Fruit fly (Drosophila melanogaster) whole organism, wandering third instar larva: ENCODE data around the gene Npc2a.

Experiments
- CG32264 ChIP-seq: fragments of 200-800 bp; sonication (Bioruptor generic); optimal IDR thresholded peaks from 2 replicates; lab custom pipeline; 2016; ENCODE audit warnings: missing biosample characterization, missing genetic modification characterization
- Dfd ChIP-seq: fragments of >200 bp; optimal IDR thresholded peaks from 2 replicates; lab custom pipeline; 2017; ENCODE audit warnings: missing biosample characterization, missing genetic modification characterization
- Dif ChIP-seq: fragments of 200-275, 200-300 bp; sonication (Bioruptor generic); optimal IDR thresholded peaks from 2 replicates; lab custom pipeline; 2018; ENCODE audit warnings: missing biosample characterization, missing genetic modification characterization; ENCODE audit not compliant: partially characterized antibody
- HLH106 ChIP-seq: fragments of 200-800 bp; optimal IDR thresholded peaks from 3 replicates; lab custom pipeline; 2019; ENCODE audit warnings: missing biosample characterization, mild to moderate bottlenecking, missing genetic modification characterization, moderate library complexity
- Hnf4 ChIP-seq: fragments of 200-800 bp; sonication (Bioruptor generic); optimal IDR thresholded peaks from 2 replicates; lab custom pipeline; 2016; ENCODE audit warnings: missing biosample characterization, mild to moderate bottlenecking, missing genetic modification characterization
- Hr83 ChIP-seq: fragments of 200-300 bp; sonication (Bioruptor generic); optimal IDR thresholded peaks from 2 replicates; lab custom pipeline; 2016; ENCODE audit warnings: missing biosample characterization, mild to moderate bottlenecking, missing genetic modification characterization, moderate library complexity; ENCODE audit not compliant: poor library complexity, severe bottlenecking
- Myc ChIP-seq: fragments of >200 bp; optimal IDR thresholded peaks from 2 replicates; lab custom pipeline; 2017
- N ChIP-seq: fragments of >200 bp; optimal IDR thresholded peaks from 2 replicates; lab custom pipeline; 2018; ENCODE audit warnings: missing biosample characterization, missing external identifiers, missing genetic modification characterization
- Rel ChIP-seq, 2 experiments: fragments of 200-800 bp; sonication (Bioruptor generic) in 1 of 2; optimal IDR thresholded peaks; 2 replicates in 1 of 2; 3 replicates in 1 of 2; lab custom pipeline; 2016 to 2019; ENCODE audit warnings: mild to moderate bottlenecking in 2 of 2, missing biosample characterization in 2 of 2, missing genetic modification characterization in 2 of 2, moderate library complexity in 1 of 2
- Sp1 ChIP-seq: fragments of 200-800 bp; sonication (Bioruptor generic); optimal IDR thresholded peaks from 3 replicates; lab custom pipeline; 2019; ENCODE audit warnings: missing biosample characterization, mild to moderate bottlenecking, missing genetic modification characterization, moderate library complexity
- br ChIP-seq: fragments of 200-800 bp; sonication (Bioruptor generic); optimal IDR thresholded peaks from 2 replicates; lab custom pipeline; 2016; ENCODE audit warnings: missing biosample characterization, missing genetic modification characterization
- brk ChIP-seq: fragments of 200-800 bp; sonication (Bioruptor generic); optimal IDR thresholded peaks from 2 replicates; lab custom pipeline; 2016; ENCODE audit warnings: missing biosample characterization, mild to moderate bottlenecking, missing genetic modification characterization
- dmrt93B ChIP-seq: fragments of 200-800 bp; sonication (Bioruptor generic); optimal IDR thresholded peaks from 2 replicates; lab custom pipeline; 2018; ENCODE audit warnings: missing biosample characterization, mild to moderate bottlenecking, missing genetic modification characterization
- dsf ChIP-seq: sonication (Bioruptor generic); optimal IDR thresholded peaks from 2 replicates; lab custom pipeline; 2016; ENCODE audit warnings: missing biosample characterization, missing genetic modification characterization, borderline replicate concordance
- h ChIP-seq: fragments of 200-800 bp; sonication (Bioruptor generic); optimal IDR thresholded peaks from 3 replicates; lab custom pipeline; 2016; ENCODE audit warnings: missing biosample characterization, mild to moderate bottlenecking, missing genetic modification characterization
- jim ChIP-seq: fragments of 175-275, 200-325 bp; sonication (Bioruptor generic); optimal IDR thresholded peaks from 2 replicates; lab custom pipeline; 2016; ENCODE audit warnings: missing biosample characterization, mild to moderate bottlenecking, missing genetic modification characterization
- lola ChIP-seq: fragments of >200 bp; optimal IDR thresholded peaks from 2 replicates; lab custom pipeline; 2017; ENCODE audit warnings: missing biosample characterization, missing genetic modification characterization
- psq ChIP-seq: fragments of 200-800 bp; sonication (Bioruptor generic); optimal IDR thresholded peaks from 3 replicates; lab custom pipeline; 2017; ENCODE audit warnings: missing biosample characterization, mild to moderate bottlenecking, missing genetic modification characterization, moderate library complexity
- rgr ChIP-seq: fragments of 200-800 bp; sonication (Bioruptor generic); optimal IDR thresholded peaks from 3 replicates; lab custom pipeline; 2016; ENCODE audit warnings: missing biosample characterization, mild to moderate bottlenecking, missing genetic modification characterization
- usp ChIP-seq: fragments of >200 bp; optimal IDR thresholded peaks from 2 replicates; lab custom pipeline; 2017; ENCODE audit warnings: missing biosample characterization, missing genetic modification characterization

The Npc2a gene

DNA sequence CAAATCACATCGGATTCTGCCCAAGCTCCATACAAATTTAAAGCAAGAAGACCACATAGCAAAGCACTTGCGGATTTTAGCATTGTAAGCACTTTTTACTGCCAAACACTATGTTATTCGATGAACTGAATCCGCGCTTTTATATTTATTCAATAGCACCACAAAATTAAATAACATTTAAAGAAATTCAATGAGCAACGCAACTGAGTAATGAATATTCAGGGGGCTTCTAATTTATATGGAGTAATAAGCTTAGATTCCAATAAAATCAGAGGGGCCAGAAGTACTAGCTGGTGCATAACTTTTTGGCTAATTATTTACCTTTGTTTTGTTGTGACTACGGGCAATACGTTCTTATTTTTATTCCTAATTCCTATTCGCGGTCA lies 49.1 kb downstream of the Npc2a start, which contains the start of gene lectin-22C:
Gene lectin-22C, minus strand, starts transcription at position 101 of the 386 bp plus-strand sequence.
- no peak for TF ChIP-seq rgr (GFP tag; lab: Kevin White, UChicago)
- TF ChIP-seq CG32264 (GFP tag; lab: Kevin White, UChicago): no peak
- no peak for TF ChIP-seq jim (GFP tag; lab: Kevin White, UChicago)
- TF ChIP-seq dmrt93B (GFP tag; lab: Kevin White, UChicago): no peak
- TF ChIP-seq dsf (GFP tag; lab: Kevin White, UChicago): no peak
- no peak for TF ChIP-seq Dif (GFP tag; lab: Kevin White, UChicago)
- TF ChIP-seq Hnf4 (GFP tag; lab: Kevin White, UChicago): no peak
- no peak for TF ChIP-seq Sp1 (GFP tag; lab: Kevin White, UChicago)
- no peak for TF ChIP-seq h (GFP tag; lab: Kevin White, UChicago)
- TF ChIP-seq brk: no peak
- TF ChIP-seq br (GFP tag; lab: Kevin White, UChicago): no peak

DNA sequence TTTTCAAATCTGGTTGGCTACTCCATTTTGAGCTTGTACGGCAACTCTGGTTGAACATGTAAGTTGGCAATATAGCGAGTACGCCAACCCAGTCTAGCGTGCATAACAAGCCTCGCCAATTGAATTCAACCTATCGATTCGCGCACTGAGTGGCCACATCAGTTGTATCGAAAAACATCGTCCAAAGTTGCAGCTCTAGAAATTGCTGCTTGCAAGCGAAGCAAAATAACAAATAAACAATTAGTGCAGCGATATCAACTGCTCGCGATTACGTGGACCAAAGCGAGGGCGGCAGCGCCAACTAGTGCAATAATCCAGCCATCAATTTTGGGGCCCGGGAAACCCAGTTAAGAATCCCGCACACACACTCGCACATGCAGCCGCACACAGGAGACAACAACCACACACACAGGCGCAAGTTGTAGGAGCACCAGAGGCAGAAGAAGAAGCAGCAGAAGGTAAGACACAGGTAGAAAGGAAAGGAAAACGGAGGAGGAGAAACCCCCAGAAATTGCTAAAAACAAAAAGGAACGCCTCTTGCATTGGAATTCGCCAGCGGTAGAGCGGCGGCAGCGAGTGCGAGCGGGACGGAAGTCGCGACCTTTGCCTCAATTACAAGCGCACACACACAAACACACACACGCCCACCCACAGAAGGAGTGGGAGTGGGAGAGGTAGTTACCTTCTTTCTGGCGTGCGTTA lies 49.6 kb downstream of the Npc2a start:
- peak; percentile 49 for TF ChIP-seq psq (GFP tag; lab: Kevin White, UChicago)
- no peak for TF ChIP-seq lola (GFP tag; lab: Kevin White, UChicago)
- TF ChIP-seq Rel (GFP tag; optimal IDR thresholded peaks at IDR 0.05; lab: Kevin White, UChicago): no peak
- TF ChIP-seq Rel (tag; optimal IDR thresholded peaks at IDR 0.05; lab: Kevin White, UChicago): peak; percentile 71
- TF ChIP-seq Dfd (GFP tag; lab: Kevin White, UChicago): no peak
- TF ChIP-seq jim (GFP tag; lab: Kevin White, UChicago): no peak
- TF ChIP-seq HLH106 (tag; lab: Kevin White, UChicago): no peak
- TF ChIP-seq Hr83 (GFP tag; lab: Kevin White, UChicago): peak; percentile 1
- TF ChIP-seq usp (GFP tag; lab: Kevin White, UChicago): no peak
- TF ChIP-seq Myc (lab: Kevin White, UChicago): peak; percentile 86
- peak; percentile 21 for TF ChIP-seq N
